Fruit fly (Drosophila melanogaster) whole organism, wandering third instar larva: ENCODE data around the gene Cpr62Ba.

Experiments
- HLH106 ChIP-seq: fragments of 200-800 bp; optimal IDR thresholded peaks from 3 replicates; lab custom pipeline; 2019; ENCODE audit warnings: missing biosample characterization, mild to moderate bottlenecking, missing genetic modification characterization, moderate library complexity
- Hr83 ChIP-seq: fragments of 200-300 bp; sonication (Bioruptor generic); optimal IDR thresholded peaks from 2 replicates; lab custom pipeline; 2016; ENCODE audit warnings: missing biosample characterization, mild to moderate bottlenecking, missing genetic modification characterization, moderate library complexity; ENCODE audit not compliant: poor library complexity, severe bottlenecking
- Rel ChIP-seq, 2 experiments: fragments of 200-800 bp; sonication (Bioruptor generic) in 1 of 2; optimal IDR thresholded peaks; 2 replicates in 1 of 2; 3 replicates in 1 of 2; lab custom pipeline; 2016 to 2019; ENCODE audit warnings: mild to moderate bottlenecking in 2 of 2, missing biosample characterization in 2 of 2, missing genetic modification characterization in 2 of 2, moderate library complexity in 1 of 2
- dsf ChIP-seq: sonication (Bioruptor generic); optimal IDR thresholded peaks from 2 replicates; lab custom pipeline; 2016; ENCODE audit warnings: missing biosample characterization, missing genetic modification characterization, borderline replicate concordance
- ey ChIP-seq: fragments of 200-800 bp; sonication (Bioruptor generic); optimal IDR thresholded peaks from 2 replicates; lab custom pipeline; 2016; ENCODE audit warnings: missing biosample characterization, missing genetic modification characterization
- foxo ChIP-seq, 2 experiments: fragments of 200-800 bp; sonication (Bioruptor generic); optimal IDR thresholded peaks; 2 replicates in 1 of 2; 3 replicates in 1 of 2; lab custom pipeline; 2016 to 2017; ENCODE audit warnings: missing biosample characterization in 2 of 2, missing genetic modification characterization in 2 of 2
- fru ChIP-seq: fragments of 200-800 bp; sonication (Bioruptor generic); optimal IDR thresholded peaks from 3 replicates; lab custom pipeline; 2016; ENCODE audit warnings: missing biosample characterization, mild to moderate bottlenecking, missing genetic modification characterization
- h ChIP-seq: fragments of 200-800 bp; sonication (Bioruptor generic); optimal IDR thresholded peaks from 3 replicates; lab custom pipeline; 2016; ENCODE audit warnings: missing biosample characterization, mild to moderate bottlenecking, missing genetic modification characterization
- sv ChIP-seq: fragments of 200-800 bp; sonication (Bioruptor generic); optimal IDR thresholded peaks from 3 replicates; lab custom pipeline; 2016; ENCODE audit warnings: missing biosample characterization, missing genetic modification characterization
- tai ChIP-seq: sonication (Bioruptor generic); optimal IDR thresholded peaks from 2 replicates; lab custom pipeline; 2016; ENCODE audit warnings: missing biosample characterization, missing genetic modification characterization
- usp ChIP-seq: fragments of >200 bp; optimal IDR thresholded peaks from 2 replicates; lab custom pipeline; 2017; ENCODE audit warnings: missing biosample characterization, missing genetic modification characterization

- TF ChIP-seq usp (GFP tag; lab: Kevin White, UChicago) (no peak), Hr83 (GFP tag; lab: Kevin White, UChicago) (no peak), Rel (GFP tag; optimal IDR thresholded peaks at IDR 0.05; lab: Kevin White, UChicago) (no peak), Rel (tag; optimal IDR thresholded peaks at IDR 0.05; lab: Kevin White, UChicago) (no peak), dsf (GFP tag; lab: Kevin White, UChicago) (no peak), foxo (GFP tag; optimal IDR thresholded peaks at IDR 0.05; lab: Kevin White, UChicago) (no peak), sv (no peak), fru (GFP tag; lab: Kevin White, UChicago) (no peak), h (GFP tag; lab: Kevin White, UChicago) (no peak), HLH106 (no peak), ey (no peak), tai (no peak)
Measured at dm6 chr3L:1841984-1842383, 10.4 kb upstream of the Cpr62Ba start, which contains the start of gene Cpr62Bc.
